Worm (Caenorhabditis elegans) whole organism, L4 larva: ENCODE measurements around the gene JC8.7.

Experiments
- D1046.2 ChIP-seq: fragments of 200-800 bp; sonication (Bioruptor generic); IDR thresholded peaks from 2 replicates; pipeline ENCODE4 v1.3.6; 2022; ENCODE audit warnings: missing genetic modification characterization, missing compliant biosample characterization
- F10B5.3 ChIP-seq: sonication (generic microtip); optimal IDR thresholded peaks from 2 replicates; lab custom pipeline; 2016; ENCODE audit warnings: mild to moderate bottlenecking, missing genetic modification characterization, missing compliant biosample characterization
- F44E2.7 ChIP-seq: fragments of 200-800 bp; sonication (Bioruptor generic); IDR thresholded peaks from 2 replicates; pipeline ENCODE4 v2.1.2; 2022; ENCODE audit warnings: missing genetic modification characterization, missing compliant biosample characterization
- R02D3.7 ChIP-seq: fragments of 150-350 bp; sonication (generic microtip); optimal IDR thresholded peaks from 3 replicates; lab custom pipeline; 2014; ENCODE audit warnings: missing biosample characterization, missing genetic modification characterization
- Y105C5A.15 ChIP-seq: fragments of 200-800 bp; sonication (Bioruptor generic); IDR thresholded peaks from 2 replicates; pipeline ENCODE4 v1.3.6; 2022; ENCODE audit warnings: missing genetic modification characterization, missing compliant biosample characterization
- Y5F2A.4 ChIP-seq: fragments of 200-800 bp; sonication (Bioruptor generic); optimal IDR thresholded peaks from 2 replicates; lab custom pipeline; 2018; ENCODE audit warnings: mild to moderate bottlenecking, missing genetic modification characterization, missing compliant biosample characterization
- Y75B8A.6 ChIP-seq: fragments of 200-800 bp; sonication (Bioruptor generic); IDR thresholded peaks from 2 replicates; pipeline ENCODE4 v1.3.6; 2022; ENCODE audit warnings: missing genetic modification reagents, missing genetic modification characterization, missing compliant biosample characterization
- ZK337.2 ChIP-seq: fragments of 200-800 bp; sonication (Bioruptor generic); IDR thresholded peaks from 2 replicates; pipeline ENCODE4 v1.3.6; 2022; ENCODE audit warnings: missing genetic modification reagents, missing genetic modification characterization, missing compliant biosample characterization
- ZK546.5 ChIP-seq, 2 experiments: sonication (generic microtip); optimal IDR thresholded peaks; 2 replicates each; lab custom pipeline; 2017; ENCODE audit warnings: missing biosample characterization in 2 of 2, missing genetic modification characterization in 2 of 2
- aly-2 ChIP-seq: sonication (generic microtip); optimal IDR thresholded peaks from 2 replicates; lab custom pipeline; 2018; ENCODE audit warnings: missing biosample characterization, missing genetic modification characterization
- ceh-44 ChIP-seq: fragments of 200-800 bp; sonication (Bioruptor generic); IDR thresholded peaks from 2 replicates; pipeline ENCODE4 v1.3.6; 2022; ENCODE audit warnings: missing genetic modification reagents, missing genetic modification characterization, missing compliant biosample characterization
- ceh-82 ChIP-seq: sonication (generic microtip); optimal IDR thresholded peaks from 2 replicates; lab custom pipeline; 2017; ENCODE audit warnings: missing biosample characterization, missing genetic modification characterization
- ces-1 ChIP-seq: fragments of 150-350 bp; sonication (generic microtip); optimal IDR thresholded peaks from 4 replicates; lab custom pipeline; 2014; ENCODE audit warnings: missing biosample characterization, missing genetic modification reagents, missing genetic modification characterization
- daf-12 ChIP-seq: fragments of 150-350 bp; optimal IDR thresholded peaks from 2 replicates; lab custom pipeline; 2014; ENCODE audit warnings: missing biosample characterization, missing genetic modification reagents, missing genetic modification characterization
- daf-19 ChIP-seq: fragments of 200-800 bp; sonication (Bioruptor generic); conservative IDR thresholded peaks from 2 replicates; pipeline ENCODE4 v1.3.6; 2022; ENCODE audit warnings: missing genetic modification characterization, missing compliant biosample characterization
- dmd-8 ChIP-seq: fragments of 200-800 bp; sonication (Bioruptor generic); IDR thresholded peaks from 2 replicates; pipeline ENCODE4 v1.3.6; 2022; ENCODE audit warnings: missing genetic modification characterization, missing compliant biosample characterization
- dmd-9 ChIP-seq: fragments of 200-800 bp; sonication (Bioruptor generic); IDR thresholded peaks from 2 replicates; pipeline ENCODE4 v1.3.6; 2022; ENCODE audit warnings: missing genetic modification reagents, missing genetic modification characterization, missing compliant biosample characterization
- duxl-1 ChIP-seq: sonication (generic microtip); optimal IDR thresholded peaks from 2 replicates; lab custom pipeline; 2016; ENCODE audit warnings: mild to moderate bottlenecking, missing genetic modification characterization, moderate library complexity, missing compliant biosample characterization; ENCODE audit not compliant: poor library complexity
- fkh-10 ChIP-seq: fragments of 150-350 bp; optimal IDR thresholded peaks from 2 replicates; lab custom pipeline; 2014; ENCODE audit warnings: missing biosample characterization, missing genetic modification reagents, missing genetic modification characterization
- fos-1 ChIP-seq: fragments of 150-350 bp; optimal IDR thresholded peaks from 2 replicates; lab custom pipeline; 2014; ENCODE audit warnings: missing biosample characterization, missing genetic modification characterization
- gei-8 ChIP-seq: fragments of 200-800 bp; sonication (Bioruptor generic); optimal IDR thresholded peaks from 2 replicates; lab custom pipeline; 2018; ENCODE audit warnings: mild to moderate bottlenecking, missing genetic modification characterization, missing compliant biosample characterization
- hif-1 ChIP-seq, 2 experiments: sonication (generic microtip); optimal IDR thresholded peaks; 2 replicates each; lab custom pipeline; 2016 to 2017; ENCODE audit warnings: missing compliant biosample characterization in 2 of 2, missing genetic modification characterization in 2 of 2, missing genetic modification reagents in 2 of 2, missing genotype in 2 of 2, mild to moderate bottlenecking in 1 of 2
- hlh-11 ChIP-seq: fragments of 200-800 bp; sonication (Bioruptor generic); optimal IDR thresholded peaks from 2 replicates; lab custom pipeline; 2018; ENCODE audit warnings: mild to moderate bottlenecking, missing genetic modification characterization, missing compliant biosample characterization
- lin-1 ChIP-seq: fragments of 200-800 bp; sonication (Bioruptor generic); IDR thresholded peaks from 2 replicates; pipeline ENCODE4 v1.3.6; 2022; ENCODE audit warnings: missing genetic modification reagents, missing genetic modification characterization, missing compliant biosample characterization
- lin-13 ChIP-seq: fragments of 150-350 bp; optimal IDR thresholded peaks from 2 replicates; lab custom pipeline; 2014; ENCODE audit warnings: missing biosample characterization, missing genetic modification reagents, missing genetic modification characterization
- lin-15B ChIP-seq: fragments of 150-350 bp; sonication (generic microtip); optimal IDR thresholded peaks from 3 replicates; lab custom pipeline; 2014; ENCODE audit warnings: missing biosample characterization, missing genetic modification characterization
- lin-29 ChIP-seq: fragments of 200-800 bp; sonication (Bioruptor generic); IDR thresholded peaks from 2 replicates; pipeline ENCODE4 v1.3.6; 2022; ENCODE audit warnings: missing genetic modification reagents, missing genetic modification characterization, missing compliant biosample characterization
- lin-39 ChIP-seq: fragments of 150-350 bp; optimal IDR thresholded peaks from 2 replicates; lab custom pipeline; 2014; ENCODE audit warnings: missing biosample characterization, missing genetic modification reagents, missing genetic modification characterization
- lsy-2 ChIP-seq, 2 experiments: fragments of 150-350 bp in 1 of 2; sonication (generic microtip) in 1 of 2; optimal IDR thresholded peaks; 2 replicates each; lab custom pipeline; 2014 to 2017; ENCODE audit warnings: missing biosample characterization in 2 of 2, missing genetic modification characterization in 2 of 2
- mdt-29 ChIP-seq: fragments of 200-800 bp; sonication (Bioruptor generic); IDR thresholded peaks from 2 replicates; pipeline ENCODE4 v1.3.6; 2022; ENCODE audit warnings: missing genetic modification reagents, missing genetic modification characterization, missing compliant biosample characterization
- nhr-10 ChIP-seq: fragments of 150-350 bp; optimal IDR thresholded peaks from 2 replicates; lab custom pipeline; 2014; ENCODE audit warnings: missing biosample characterization, missing genetic modification characterization
- nhr-102 ChIP-seq: sonication (generic microtip); optimal IDR thresholded peaks from 2 replicates; lab custom pipeline; 2016; ENCODE audit warnings: mild to moderate bottlenecking, missing genetic modification characterization, moderate library complexity, missing compliant biosample characterization
- nhr-11 ChIP-seq: fragments of 150-350 bp; optimal IDR thresholded peaks from 2 replicates; lab custom pipeline; 2014; ENCODE audit warnings: missing biosample characterization, missing genetic modification characterization
- nhr-111 ChIP-seq: fragments of 200-800 bp; sonication (Bioruptor generic); optimal IDR thresholded peaks from 2 replicates; lab custom pipeline; 2018; ENCODE audit warnings: mild to moderate bottlenecking, missing genetic modification characterization, missing compliant biosample characterization
- nhr-28 ChIP-seq: fragments of 150-350 bp; optimal IDR thresholded peaks from 2 replicates; lab custom pipeline; 2014; ENCODE audit warnings: missing biosample characterization, missing genetic modification characterization
- nhr-41 ChIP-seq: fragments of 200-800 bp; sonication (Bioruptor generic); IDR thresholded peaks from 2 replicates; pipeline ENCODE4 v1.3.6; 2022; ENCODE audit warnings: missing genetic modification reagents, missing genetic modification characterization, missing compliant biosample characterization
- nhr-42 ChIP-seq: fragments of 200-800 bp; sonication (Bioruptor generic); IDR thresholded peaks from 2 replicates; pipeline ENCODE4 v1.3.6; 2022; ENCODE audit warnings: missing genetic modification characterization, missing compliant biosample characterization
- nhr-48 ChIP-seq: sonication (generic microtip); optimal IDR thresholded peaks from 2 replicates; lab custom pipeline; 2016; ENCODE audit warnings: mild to moderate bottlenecking, missing genetic modification characterization, missing compliant biosample characterization
- nhr-76 ChIP-seq: fragments of 150-350 bp; optimal IDR thresholded peaks from 2 replicates; lab custom pipeline; 2014; ENCODE audit warnings: missing biosample characterization, missing genetic modification characterization
- nhr-77 ChIP-seq: fragments of 150-350 bp; optimal IDR thresholded peaks from 2 replicates; lab custom pipeline; 2014; ENCODE audit warnings: missing biosample characterization, missing genetic modification characterization
- rbr-2 ChIP-seq: sonication (generic microtip); optimal IDR thresholded peaks from 2 replicates; lab custom pipeline; 2016; ENCODE audit warnings: missing genotype, missing genetic modification characterization, missing compliant biosample characterization
- set-16 ChIP-seq: fragments of 200-800 bp; sonication (Bioruptor generic); IDR thresholded peaks from 2 replicates; pipeline ENCODE4 v1.3.6; 2022; ENCODE audit warnings: missing genetic modification reagents, missing genetic modification characterization, missing compliant biosample characterization
- skn-1 ChIP-seq: fragments of 150-350 bp; optimal IDR thresholded peaks from 2 replicates; lab custom pipeline; 2014; ENCODE audit warnings: missing biosample characterization, missing genetic modification characterization
- snpc-1.2 ChIP-seq: fragments of 200-800 bp; sonication (Bioruptor generic); IDR thresholded peaks from 2 replicates; pipeline ENCODE4 v1.3.6; 2022; ENCODE audit warnings: missing genetic modification reagents, missing genetic modification characterization, missing compliant biosample characterization
- spr-1 ChIP-seq: sonication (generic microtip); optimal IDR thresholded peaks from 2 replicates; lab custom pipeline; 2016; ENCODE audit warnings: mild to moderate bottlenecking, missing genetic modification characterization, missing compliant biosample characterization
- spr-3 ChIP-seq: fragments of 200-800 bp; sonication (Bioruptor generic); optimal IDR thresholded peaks from 2 replicates; lab custom pipeline; 2018; ENCODE audit warnings: mild to moderate bottlenecking, missing genetic modification characterization, missing compliant biosample characterization
- tra-1 ChIP-seq: fragments of 200-800 bp; sonication (Bioruptor generic); IDR thresholded peaks from 2 replicates; pipeline ENCODE4 v1.3.6; 2022; ENCODE audit warnings: missing genetic modification reagents, missing genetic modification characterization, missing compliant biosample characterization
- vab-7 ChIP-seq: fragments of 200-800 bp; sonication (Bioruptor generic); IDR thresholded peaks from 2 replicates; pipeline ENCODE4 v1.3.6; 2022; ENCODE audit warnings: missing genetic modification reagents, missing genetic modification characterization, missing compliant biosample characterization
- zag-1 ChIP-seq: fragments of 150-350 bp; optimal IDR thresholded peaks from 2 replicates; lab custom pipeline; 2014; ENCODE audit warnings: missing biosample characterization, missing genetic modification characterization
- zfp-3 ChIP-seq: fragments of 200-800 bp; sonication (Bioruptor generic); conservative IDR thresholded peaks from 2 replicates; pipeline ENCODE4 v1.3.6; 2022; ENCODE audit warnings: missing genetic modification reagents, missing genetic modification characterization, missing compliant biosample characterization

Gene JC8.7

DNA sequence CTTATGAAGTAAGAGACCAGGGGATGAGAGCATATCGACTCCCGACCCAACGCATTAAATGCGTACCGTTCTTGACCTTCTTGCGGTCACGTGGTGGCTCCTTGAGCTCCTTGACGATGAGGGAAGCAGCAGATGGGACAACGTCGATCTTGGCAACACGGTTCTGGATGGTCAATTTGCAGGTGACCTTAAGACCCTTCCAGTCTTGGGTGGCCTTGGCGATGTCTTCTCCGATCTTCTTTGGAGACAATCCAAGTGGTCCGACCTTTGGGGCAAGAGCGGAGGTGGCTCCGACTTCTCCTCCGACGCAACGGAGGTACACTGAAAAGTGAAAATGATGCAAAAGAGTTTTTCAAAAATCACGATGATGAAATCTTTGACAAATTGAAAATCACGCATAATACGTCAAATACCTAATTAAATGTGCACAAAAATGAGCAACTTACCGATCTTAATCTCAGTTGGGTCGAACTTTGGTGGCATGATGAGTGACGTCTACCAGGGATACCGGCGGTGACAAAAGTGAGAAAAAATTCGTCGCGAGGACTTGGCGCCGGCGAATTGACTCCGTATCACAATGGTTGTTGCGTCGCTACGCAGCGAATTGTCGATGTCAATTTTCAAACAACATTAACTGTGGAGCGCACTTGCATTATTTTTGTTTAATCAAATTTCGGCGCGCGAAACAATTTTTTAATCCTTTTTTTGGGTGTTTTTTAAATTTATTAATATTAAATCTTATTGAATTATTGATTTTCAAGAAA lies 6.8 kb upstream of the JC8.7 start, which contains the start of gene rpl-12 (continued):
- TF ChIP-seq daf-19 (GFP tag; lab: Robert Waterston, UW) (peak; percentile 93), rbr-2 (peak; percentile 98), nhr-76 (tag; lab: Kevin White, UChicago) (peak; percentile 59), ceh-44 (GFP tag; lab: Robert Waterston, UW) (peak; percentile 81; the same call in 1 of the 2 replicates), nhr-10 (tag; lab: Kevin White, UChicago) (peak; percentile 77), hif-1 (tag; optimal IDR thresholded peaks at IDR 0.05; lab: Kevin White, UChicago) (peak; percentile 82 to 95), fkh-10 (GFP tag; lab: Kevin White, UChicago) (peak; percentile 100), ceh-82 (tag; lab: Kevin White, UChicago) (peak; percentile 22), vab-7 (peak; percentile 97), aly-2 (tag; lab: Kevin White, UChicago) (peak; percentile 70), R02D3.7 (tag; lab: Kevin White, UChicago) (no peak), dmd-9 (GFP tag; lab: Robert Waterston, UW) (peak; percentile 94), skn-1 (peak; percentile 89), nhr-111 (GFP tag; lab: Kevin White, UChicago) (no peak), lin-13 (GFP tag; lab: Kevin White, UChicago) (peak; percentile 97), spr-3 (GFP tag; lab: Kevin White, UChicago) (peak; percentile 97), nhr-28 (peak; percentile 96), gei-8 (peak; percentile 23), nhr-48 (tag; lab: Kevin White, UChicago) (peak; percentile 92), lin-1 (GFP tag; lab: Robert Waterston, UW) (peak; percentile 90), dmd-8 (GFP tag; lab: Robert Waterston, UW) (0 out of 2 replicates have a peak, but pooled peaks have one; percentile 41), set-16 (peak; percentile 40), lsy-2 (tag; optimal IDR thresholded peaks at IDR 0.05; lab: Kevin White, UChicago) (peak; percentile 93 to 98), daf-12 (tag; lab: Kevin White, UChicago) (no peak), nhr-102 (tag; lab: Kevin White, UChicago) (peak; percentile 98), Y105C5A.15 (no peak), Y75B8A.6 (GFP tag; lab: Robert Waterston, UW) (peak; percentile 97), nhr-11 (tag; lab: Kevin White, UChicago) (peak; percentile 99), hlh-11 (tag; lab: Kevin White, UChicago) (peak; percentile 98), nhr-41 (GFP tag; lab: Robert Waterston, UW) (peak; percentile 71), mdt-29 (GFP tag; lab: Robert Waterston, UW) (peak; percentile 88), fos-1 (tag; lab: Kevin White, UChicago) (peak; percentile 65), ZK337.2 (no peak), lin-29 (GFP tag; lab: Robert Waterston, UW) (peak; percentile 95), spr-1 (tag; lab: Kevin White, UChicago) (peak; percentile 97), zfp-3 (GFP tag; lab: Robert Waterston, UW) (peak; percentile 97), lin-15B (tag; lab: Kevin White, UChicago) (peak; percentile 97), tra-1 (GFP tag; lab: Robert Waterston, UW) (peak; percentile 98), ZK546.5 (tag; optimal IDR thresholded peaks at IDR 0.05; lab: Kevin White, UChicago) (peak in 1 of 2 experiments; percentile 88), snpc-1.2 (GFP tag; lab: Robert Waterston, UW) (peak; percentile 74), F44E2.7 (GFP tag; lab: Robert Waterston, UW) (no peak), duxl-1 (tag; lab: Kevin White, UChicago) (peak; percentile 93), F10B5.3 (tag; lab: Kevin White, UChicago) (peak; percentile 90), D1046.2 (GFP tag; lab: Robert Waterston, UW) (peak; percentile 96), ces-1 (GFP tag; lab: Kevin White, UChicago) (peak; percentile 97), Y5F2A.4 (GFP tag; lab: Kevin White, UChicago) (peak; percentile 82), nhr-77 (tag; lab: Kevin White, UChicago) (peak; percentile 98), lin-39 (tag; lab: Kevin White, UChicago) (peak; percentile 33), nhr-42 (GFP tag; lab: Robert Waterston, UW) (peak; percentile 98), zag-1 (peak; percentile 58)
